Fruit fly (Drosophila melanogaster): ENCODE data around the gene DNAlig3.
A peak's percentile ranks its signal among the peaks of the same experiment; 100 is the strongest.

The DNAlig3 gene

dm6 chr3R:12402935-12403334 is 1.3 kb upstream of the DNAlig3 start (continued):
- TF ChIP-seq CG2875 (GFP tag; optimal IDR thresholded peaks at IDR 0.05) (peak; percentile 94), Sox100B (GFP tag; optimal IDR thresholded peaks at IDR 0.05) (peak; percentile 98), vnd (GFP tag; IDR thresholded peaks at IDR 0.05; ENCODE audit: partially characterized antibody) (no peak), CG17186 (GFP tag; optimal IDR thresholded peaks at IDR 0.05) (peak; percentile 97), az2 (GFP tag; optimal IDR thresholded peaks at IDR 0.05) (peak; percentile 97), Side (GFP tag; optimal IDR thresholded peaks at IDR 0.05) (peak; percentile 92), HLH4C (GFP tag; IDR thresholded peaks at IDR 0.05; ENCODE audit: partially characterized antibody) (0 out of 3 replicates have a peak, but pooled peaks have one; percentile 40), chm (GFP tag; IDR thresholded peaks at IDR 0.05) (peak; percentile 100), ttk (GFP tag; IDR thresholded peaks at IDR 0.05) (peak; percentile 93), MBD-R2 (GFP tag; IDR thresholded peaks at IDR 0.05) (peak; percentile 94), sd (tag; optimal IDR thresholded peaks at IDR 0.05) (peak; percentile 88), Fer2 (tag; optimal IDR thresholded peaks at IDR 0.05) (peak; percentile 97), Sox102F (GFP tag; optimal IDR thresholded peaks at IDR 0.05) (peak; percentile 98), pzg (GFP tag; optimal IDR thresholded peaks at IDR 0.05) (peak; percentile 46), cato (GFP tag; optimal IDR thresholded peaks at IDR 0.05; ENCODE audit: borderline replicate concordance) (peak; percentile 94), her (GFP tag; optimal IDR thresholded peaks at IDR 0.05) (peak; percentile 90), CG6683 (GFP tag; optimal IDR thresholded peaks at IDR 0.05) (peak; percentile 98), CG18262 (tag; optimal IDR thresholded peaks at IDR 0.05) (peak; percentile 99), CG11398 (GFP tag; optimal IDR thresholded peaks at IDR 0.05) (peak; percentile 88), CG7556 (GFP tag; optimal IDR thresholded peaks at IDR 0.05) (peak; percentile 95), vfl (GFP tag; optimal IDR thresholded peaks at IDR 0.05) (peak; percentile 93), sc (optimal IDR thresholded peaks at IDR 0.05) (no peak), sc (GFP tag; optimal IDR thresholded peaks at IDR 0.05) (peak; percentile 94), fd96Cb (tag; optimal IDR thresholded peaks at IDR 0.05) (peak; percentile 99), ranshi (GFP tag; IDR thresholded peaks at IDR 0.05) (peak; percentile 96), crc (GFP tag; optimal IDR thresholded peaks at IDR 0.05) (peak; percentile 91), MESR4 (GFP tag; optimal IDR thresholded peaks at IDR 0.05) (peak; percentile 73), zen (tag; optimal IDR thresholded peaks at IDR 0.05) (peak; percentile 100), CG12236 (GFP tag; optimal IDR thresholded peaks at IDR 0.05) (peak; percentile 91), trem (tag; optimal IDR thresholded peaks at IDR 0.05) (peak; percentile 98), ERR (GFP tag; optimal IDR thresholded peaks at IDR 0.05) (peak; percentile 92), CTCF (GFP tag; optimal IDR thresholded peaks at IDR 0.05) (peak; percentile 70), Hr51 (GFP tag; optimal IDR thresholded peaks at IDR 0.05) (peak; percentile 92 to 99), sens (GFP tag) (peak; percentile 99), ems (GFP tag; optimal IDR thresholded peaks at IDR 0.05) (peak; percentile 97), salm (tag; optimal IDR thresholded peaks at IDR 0.05) (peak; percentile 98), danr (GFP tag; IDR thresholded peaks at IDR 0.05) (peak; percentile 87; the same call in 1 of the 2 replicates), Dll (GFP tag; IDR thresholded peaks at IDR 0.05; ENCODE audit: partially characterized antibody) (peak; percentile 72), nom (GFP tag; optimal IDR thresholded peaks at IDR 0.05) (peak; percentile 99), br (optimal IDR thresholded peaks at IDR 0.05) (no peak), BEAF-32 (GFP tag; optimal IDR thresholded peaks at IDR 0.05) (peak; percentile 46), Max (GFP tag; optimal IDR thresholded peaks at IDR 0.05) (peak; percentile 100), CG32767 (GFP tag; IDR thresholded peaks at IDR 0.05) (peak; percentile 93), HHEX (GFP tag; optimal IDR thresholded peaks at IDR 0.05) (peak; percentile 98), fd102C (GFP tag; optimal IDR thresholded peaks at IDR 0.05) (peak; percentile 92), al (GFP tag; IDR thresholded peaks at IDR 0.05) (peak; percentile 87), Fer3 (tag; optimal IDR thresholded peaks at IDR 0.05) (peak; percentile 99), CG18619 (GFP tag; optimal IDR thresholded peaks at IDR 0.05) (peak; percentile 94), CG11695 (GFP tag; IDR thresholded peaks at IDR 0.05) (peak; percentile 97), CG10209 (GFP tag; optimal IDR thresholded peaks at IDR 0.05) (peak; percentile 97), phol (tag; optimal IDR thresholded peaks at IDR 0.05) (peak; percentile 99)

All from whole organism, embryonic.